Fruit fly (Drosophila melanogaster) whole organism, embryonic: ENCODE results near the gene CG32984.

Experiments used
- Blimp-1 ChIP-seq: fragments of 200-800 bp; sonication (Bioruptor generic); optimal IDR thresholded peaks from 3 replicates; lab custom pipeline; 2018; ENCODE audit warnings: missing biosample characterization, missing genetic modification characterization, mild to moderate bottlenecking, moderate library complexity, missing genetic modification reagents
- CG10147 ChIP-seq: fragments of 200-800 bp; sonication (Bioruptor generic); optimal IDR thresholded peaks from 2 replicates; lab custom pipeline; 2019; ENCODE audit warnings: missing biosample characterization, mild to moderate bottlenecking, missing genetic modification characterization, moderate library complexity
- CG10462 ChIP-seq: fragments of 200-800 bp; sonication (Bioruptor generic); optimal IDR thresholded peaks from 2 replicates; lab custom pipeline; 2016; ENCODE audit warnings: missing biosample characterization, missing genetic modification characterization
- CG12391 ChIP-seq: fragments of 200-800 bp; sonication (Bioruptor generic); optimal IDR thresholded peaks from 3 replicates; lab custom pipeline; 2018; ENCODE audit warnings: missing biosample characterization, mild to moderate bottlenecking, missing genetic modification characterization, moderate library complexity
- CG13424 ChIP-seq: fragments of 200-800 bp; sonication (Bioruptor generic); optimal IDR thresholded peaks from 2 replicates; lab custom pipeline; 2019; ENCODE audit warnings: missing biosample characterization, mild to moderate bottlenecking, missing genetic modification characterization, moderate library complexity
- CG14860 ChIP-seq: fragments of 200-800 bp; sonication (Bioruptor generic); IDR thresholded peaks from 3 replicates; pipeline ENCODE4 v1.3.6; 2022; ENCODE audit warnings: missing biosample characterization, missing genetic modification characterization; ENCODE audit not compliant: partially characterized antibody
- CG31388 ChIP-seq: fragments of 200-800 bp; sonication (Bioruptor generic); optimal IDR thresholded peaks from 2 replicates; lab custom pipeline; 2016; ENCODE audit warnings: missing biosample characterization, missing genetic modification characterization
- CG3281 ChIP-seq: fragments of 200-800 bp; sonication (Bioruptor generic); optimal IDR thresholded peaks from 3 replicates; lab custom pipeline; 2017; ENCODE audit warnings: missing biosample characterization, mild to moderate bottlenecking, missing genetic modification characterization
- CG4617 ChIP-seq: fragments of 200-800 bp; sonication (Bioruptor generic); optimal IDR thresholded peaks from 3 replicates; lab custom pipeline; 2016; ENCODE audit warnings: missing biosample characterization, missing genetic modification characterization, borderline replicate concordance
- CG4820 ChIP-seq: fragments of 200-800 bp; sonication (Bioruptor generic); optimal IDR thresholded peaks from 3 replicates; lab custom pipeline; 2016; ENCODE audit warnings: missing biosample characterization, missing genetic modification characterization
- CG6683 ChIP-seq: fragments of 200-800 bp; sonication (Bioruptor generic); optimal IDR thresholded peaks from 2 replicates; lab custom pipeline; 2017; ENCODE audit warnings: missing biosample characterization, mild to moderate bottlenecking, missing genetic modification characterization, missing genetic modification reagents
- CG8765 ChIP-seq: fragments of 200-800 bp; sonication (Bioruptor generic); IDR thresholded peaks from 2 replicates; pipeline ENCODE4 v1.3.6; 2022; ENCODE audit warnings: missing biosample characterization, missing genetic modification characterization
- Camta ChIP-seq: fragments of 200-800 bp; sonication (Bioruptor generic); optimal IDR thresholded peaks from 2 replicates; lab custom pipeline; 2016; ENCODE audit warnings: missing biosample characterization, missing genetic modification characterization
- Dek ChIP-seq: fragments of 200-800 bp; sonication (Bioruptor generic); optimal IDR thresholded peaks from 3 replicates; lab custom pipeline; 2019; ENCODE audit warnings: missing biosample characterization, mild to moderate bottlenecking, missing genetic modification characterization, moderate library complexity
- Dfd ChIP-seq, 2 experiments: fragments of >200 bp; optimal IDR thresholded peaks; 2 replicates each; lab custom pipeline; 2017; ENCODE audit warnings: missing biosample characterization in 2 of 2, missing genetic modification characterization in 2 of 2
- Dll ChIP-seq: fragments of 200-800 bp; sonication (Bioruptor generic); IDR thresholded peaks from 4 replicates; pipeline ENCODE4 v1.3.6; 2022; ENCODE audit warnings: missing biosample characterization, missing genetic modification characterization; ENCODE audit not compliant: partially characterized antibody
- ERR ChIP-seq: fragments of 200-800 bp; sonication (Bioruptor generic); optimal IDR thresholded peaks from 2 replicates; lab custom pipeline; 2016; ENCODE audit warnings: missing biosample characterization, missing genetic modification characterization
- Fer2 ChIP-seq: fragments of 200-800 bp; sonication (Bioruptor generic); optimal IDR thresholded peaks from 2 replicates; lab custom pipeline; 2018; ENCODE audit warnings: missing biosample characterization, mild to moderate bottlenecking, missing genetic modification characterization, moderate library complexity
- HmgZ ChIP-seq: fragments of 200-800 bp; sonication (Bioruptor generic); optimal IDR thresholded peaks from 2 replicates; lab custom pipeline; 2018; ENCODE audit warnings: missing biosample characterization, mild to moderate bottlenecking, missing genetic modification characterization
- Hsf ChIP-seq: fragments of 200-800 bp; sonication (Bioruptor generic); optimal IDR thresholded peaks from 3 replicates; lab custom pipeline; 2016; ENCODE audit warnings: missing biosample characterization, missing genetic modification characterization
- MBD-R2 ChIP-seq: fragments of 200-800 bp; sonication (Bioruptor generic); IDR thresholded peaks from 2 replicates; pipeline ENCODE4 v1.3.6; 2022; ENCODE audit warnings: missing biosample characterization, missing genetic modification characterization
- Mes4 ChIP-seq: fragments of 200-800 bp; sonication (Bioruptor generic); optimal IDR thresholded peaks from 2 replicates; lab custom pipeline; 2016; ENCODE audit warnings: missing biosample characterization, missing genetic modification characterization
- NFAT ChIP-seq: fragments of 200-800 bp; sonication (Bioruptor generic); IDR thresholded peaks from 2 replicates; pipeline ENCODE4 v1.3.6; 2022; ENCODE audit warnings: missing biosample characterization, missing genetic modification characterization
- Tbp ChIP-seq: fragments of >200 bp; optimal IDR thresholded peaks from 2 replicates; lab custom pipeline; 2018; ENCODE audit warnings: missing biosample characterization, missing genetic modification characterization
- ac ChIP-seq: fragments of 200-800 bp; sonication (Bioruptor generic); optimal IDR thresholded peaks from 3 replicates; lab custom pipeline; 2017; ENCODE audit warnings: missing biosample characterization, mild to moderate bottlenecking, missing genetic modification characterization
- bcd ChIP-seq: fragments of 200-800 bp; sonication (Bioruptor generic); optimal IDR thresholded peaks from 2 replicates; lab custom pipeline; 2017; ENCODE audit warnings: missing biosample characterization, mild to moderate bottlenecking, missing genetic modification characterization
- bsh ChIP-seq, 2 experiments: fragments of 200-800 bp; sonication (Bioruptor generic); optimal IDR thresholded peaks; 2 replicates each; lab custom pipeline; 2017 to 2018; ENCODE audit warnings: mild to moderate bottlenecking in 2 of 2, missing biosample characterization in 2 of 2, missing genetic modification characterization in 2 of 2, moderate library complexity in 1 of 2
- cas ChIP-seq: fragments of 200-800 bp; sonication (Bioruptor generic); IDR thresholded peaks from 2 replicates; pipeline ENCODE4 v1.3.6; 2022; ENCODE audit warnings: missing biosample characterization, missing genetic modification characterization
- crol ChIP-seq: fragments of 200-800 bp; sonication (Bioruptor generic); IDR thresholded peaks from 2 replicates; pipeline ENCODE4 v1.3.6; 2022; ENCODE audit warnings: missing biosample characterization, missing genetic modification characterization
- dmrt11E ChIP-seq: fragments of 200-800 bp; sonication (Bioruptor generic); optimal IDR thresholded peaks from 3 replicates; lab custom pipeline; 2018; ENCODE audit warnings: missing biosample characterization, mild to moderate bottlenecking, missing genetic modification characterization, moderate library complexity
- dmrt99B ChIP-seq: fragments of 200-800 bp; sonication (Bioruptor generic); optimal IDR thresholded peaks from 2 replicates; lab custom pipeline; 2018; ENCODE audit warnings: missing biosample characterization, mild to moderate bottlenecking, missing genetic modification characterization, moderate library complexity
- gce ChIP-seq: fragments of 200-800 bp; sonication (Bioruptor generic); IDR thresholded peaks from 3 replicates; pipeline ENCODE4 v1.3.6; 2022; ENCODE audit warnings: missing biosample characterization, missing genetic modification characterization
- h ChIP-seq: fragments of >200 bp; optimal IDR thresholded peaks from 2 replicates; lab custom pipeline; 2017
- ham ChIP-seq: fragments of 200-800 bp; sonication (Bioruptor generic); IDR thresholded peaks from 2 replicates; pipeline ENCODE4 v1.3.6; 2022; ENCODE audit warnings: missing biosample characterization, missing genetic modification characterization
- hkb ChIP-seq, 2 experiments: fragments of 200-800 bp in 1 of 2; fragments of >200 bp in 1 of 2; sonication (Bioruptor generic) in 1 of 2; IDR thresholded peaks in 1 of 2; optimal IDR thresholded peaks in 1 of 2; 2 replicates each; pipeline versions ENCODE4 v1.3.6 to Lab custom; 2017 to 2022; ENCODE audit warnings: missing biosample characterization in 1 of 2, missing genetic modification characterization in 1 of 2
- jigr1 ChIP-seq: fragments of 200-800 bp; sonication (Bioruptor generic); IDR thresholded peaks from 3 replicates; pipeline ENCODE4 v1.3.6; 2022; ENCODE audit warnings: missing biosample characterization, missing genetic modification characterization
- jumu ChIP-seq: fragments of 200-800 bp; sonication (Bioruptor generic); optimal IDR thresholded peaks from 3 replicates; lab custom pipeline; 2016; ENCODE audit warnings: missing biosample characterization, missing genetic modification characterization
- kah ChIP-seq: fragments of 200-800 bp; sonication (Bioruptor generic); optimal IDR thresholded peaks from 2 replicates; lab custom pipeline; 2018; ENCODE audit warnings: missing biosample characterization, mild to moderate bottlenecking, missing genetic modification characterization
- mam ChIP-seq: fragments of 200-800 bp; sonication (Bioruptor generic); optimal IDR thresholded peaks from 3 replicates; lab custom pipeline; 2016; ENCODE audit warnings: missing biosample characterization, missing genetic modification characterization
- oc ChIP-seq: fragments of 200-800 bp; sonication (Bioruptor generic); optimal IDR thresholded peaks from 2 replicates; lab custom pipeline; 2018; ENCODE audit warnings: missing biosample characterization, mild to moderate bottlenecking, missing genetic modification characterization, moderate library complexity
- prd ChIP-seq, 3 experiments: fragments of >200 bp in 2 of 3; fragments of 200-800 bp in 1 of 3; sonication (Bioruptor generic) in 1 of 3; optimal IDR thresholded peaks in 2 of 3; IDR thresholded peaks in 1 of 3; 2 replicates in 2 of 3; 3 replicates in 1 of 3; pipeline versions ENCODE4 v1.3.6 to Lab custom; 2017 to 2022; ENCODE audit warnings: missing biosample characterization in 1 of 3, missing genetic modification characterization in 1 of 3
- sens ChIP-seq: fragments of 200-800 bp; sonication (Bioruptor generic); peaks from one replicate; lab custom pipeline; 2016; ENCODE audit warnings: missing biosample characterization, missing genetic modification characterization
- sens-2 ChIP-seq: fragments of 200-800 bp; sonication (Bioruptor generic); IDR thresholded peaks from 2 replicates; pipeline ENCODE4 v1.3.6; 2022; ENCODE audit warnings: missing biosample characterization, missing genetic modification characterization
- slou ChIP-seq: fragments of 200-800 bp; sonication (Bioruptor generic); optimal IDR thresholded peaks from 3 replicates; lab custom pipeline; 2016; ENCODE audit warnings: missing biosample characterization, missing genetic modification characterization
- slp2 ChIP-seq: fragments of 200-800 bp; sonication (Bioruptor generic); optimal IDR thresholded peaks from 2 replicates; lab custom pipeline; 2016; ENCODE audit warnings: missing biosample characterization, missing genetic modification characterization
- stc ChIP-seq: fragments of 200-800 bp; sonication (Bioruptor generic); IDR thresholded peaks from 2 replicates; pipeline ENCODE4 v1.3.6; 2022; ENCODE audit warnings: missing biosample characterization, missing genetic modification characterization
- stwl ChIP-seq: fragments of 200-800 bp; sonication (Bioruptor generic); optimal IDR thresholded peaks from 3 replicates; lab custom pipeline; 2018; ENCODE audit warnings: missing biosample characterization, mild to moderate bottlenecking, missing genetic modification characterization, moderate library complexity
- toy ChIP-seq: fragments of 200-800 bp; sonication (Bioruptor generic); IDR thresholded peaks from 2 replicates; pipeline ENCODE4 v1.3.6; 2022; ENCODE audit warnings: missing biosample characterization, missing genetic modification characterization
- usp ChIP-seq: fragments of >200 bp; optimal IDR thresholded peaks from 2 replicates; lab custom pipeline; 2017; ENCODE audit warnings: missing biosample characterization, missing genetic modification characterization

CG32984 gene

dm6 chr2L:8951184-8951934 is 13.4 kb upstream of the CG32984 start, which contains the start of gene C1GalTA (continued):
- peak; percentile 60 for TF ChIP-seq ERR (GFP tag; lab: Kevin White, UChicago)
- TF ChIP-seq Fer2 (tag; lab: Kevin White, UChicago): peak; percentile 95
- peak; percentile 97 for TF ChIP-seq bcd (GFP tag; lab: Kevin White, UChicago)
- TF ChIP-seq dmrt11E (tag; lab: Kevin White, UChicago): peak; percentile 98
- TF ChIP-seq slou (GFP tag; lab: Kevin White, UChicago): peak; percentile 94
- TF ChIP-seq CG6683 (GFP tag; lab: Kevin White, UChicago): peak; percentile 98
- peak; percentile 83 for TF ChIP-seq CG8765 (GFP tag; lab: Robert Waterston, UW)
- peak; percentile 93 for TF ChIP-seq CG4820 (GFP tag; lab: Kevin White, UChicago)
- peak; percentile 99 for TF ChIP-seq CG10147 (GFP tag; lab: Kevin White, UChicago)
- peak; percentile 40 for TF ChIP-seq Camta (GFP tag; lab: Kevin White, UChicago)
- peak; percentile 95 for TF ChIP-seq gce (GFP tag; lab: Robert Waterston, UW)
- no peak for TF ChIP-seq usp (GFP tag; lab: Kevin White, UChicago)
- no peak for TF ChIP-seq prd (optimal IDR thresholded peaks at IDR 0.05; lab: Kevin White, UChicago)
- peak; percentile 95 for TF ChIP-seq prd (GFP tag; IDR thresholded peaks at IDR 0.05; lab: Robert Waterston, UW)
- peak; percentile 90 for TF ChIP-seq toy
- TF ChIP-seq CG31388 (GFP tag; lab: Kevin White, UChicago): peak; percentile 79
- peak; percentile 99 for TF ChIP-seq CG13424 (tag; lab: Kevin White, UChicago)
- TF ChIP-seq ham: peak; percentile 86
- no peak for TF ChIP-seq CG14860 (GFP tag; lab: Robert Waterston, UW)
- peak; percentile 68 for TF ChIP-seq crol (GFP tag; lab: Robert Waterston, UW)
- peak; percentile 93 for TF ChIP-seq sens
- TF ChIP-seq bsh (GFP tag; optimal IDR thresholded peaks at IDR 0.05; lab: Kevin White, UChicago): peak; percentile 93 to 99
- TF ChIP-seq oc (tag; lab: Kevin White, UChicago): peak; percentile 98
- TF ChIP-seq Dek (tag; lab: Kevin White, UChicago): peak; percentile 97
- TF ChIP-seq Tbp (GFP tag; lab: Kevin White, UChicago): no peak
- TF ChIP-seq slp2 (GFP tag; lab: Kevin White, UChicago): peak; percentile 37
- TF ChIP-seq MBD-R2 (GFP tag; lab: Robert Waterston, UW): peak; percentile 61; the same call in 1 of the 2 replicates
- no peak for TF ChIP-seq hkb (optimal IDR thresholded peaks at IDR 0.05; lab: Kevin White, UChicago)
- TF ChIP-seq hkb (GFP tag; IDR thresholded peaks at IDR 0.05; lab: Robert Waterston, UW): peak; percentile 96
- TF ChIP-seq Blimp-1 (GFP tag; lab: Kevin White, UChicago): peak; percentile 98
- TF ChIP-seq stwl (tag; lab: Kevin White, UChicago): peak; percentile 67
- TF ChIP-seq CG12391 (tag; lab: Kevin White, UChicago): peak; percentile 100
- TF ChIP-seq cas (GFP tag; lab: Robert Waterston, UW): peak; percentile 89
- TF ChIP-seq kah (GFP tag; lab: Kevin White, UChicago): peak; percentile 95
- TF ChIP-seq jigr1: peak; percentile 89
- TF ChIP-seq Dll: no peak
- TF ChIP-seq CG4617 (GFP tag; lab: Kevin White, UChicago): peak; percentile 81
- TF ChIP-seq stc (GFP tag; lab: Robert Waterston, UW): peak; percentile 96
- peak; percentile 9 for TF ChIP-seq jumu
- peak; percentile 99 for TF ChIP-seq dmrt99B (tag; lab: Kevin White, UChicago)
- peak; percentile 57 for TF ChIP-seq Mes4 (GFP tag; lab: Kevin White, UChicago)
- no peak; the same call in 1 of the 2 replicates for TF ChIP-seq NFAT (GFP tag; lab: Robert Waterston, UW)
- peak; percentile 81 for TF ChIP-seq sens-2 (GFP tag; lab: Robert Waterston, UW)
- TF ChIP-seq Hsf (GFP tag; lab: Kevin White, UChicago): peak; percentile 79
- no peak for TF ChIP-seq h (lab: Kevin White, UChicago)
- peak; percentile 63 for TF ChIP-seq ac (GFP tag; lab: Kevin White, UChicago)
- TF ChIP-seq CG10462 (GFP tag; lab: Kevin White, UChicago): peak; percentile 90
- peak; percentile 98 for TF ChIP-seq CG3281 (GFP tag; lab: Kevin White, UChicago)
- TF ChIP-seq HmgZ: peak; percentile 96
- peak; percentile 56 for TF ChIP-seq mam
- no peak for TF ChIP-seq Dfd (GFP tag; optimal IDR thresholded peaks at IDR 0.05; lab: Kevin White, UChicago)
